Fruit fly (Drosophila melanogaster): ENCODE measurements around the gene pinta.

- no peak for TF ChIP-seq psq (optimal IDR thresholded peaks at IDR 0.05)
- no peak for TF ChIP-seq insv (optimal IDR thresholded peaks at IDR 0.05)
- TF ChIP-seq h (optimal IDR thresholded peaks at IDR 0.05): no peak
These were observed 44.8 kb downstream of the pinta start, which contains the start of gene CG34149 for dm6 chr3R:22379942-22380341.
